Worm (Caenorhabditis elegans): ENCODE measurements around the gene sars-2.

- TF ChIP-seq hlh-15 (tag; optimal IDR thresholded peaks at IDR 0.05) (no peak), hlh-13 (GFP tag; optimal IDR thresholded peaks at IDR 0.05) (no peak), F13H6.1 (tag; optimal IDR thresholded peaks at IDR 0.05) (no peak), ceh-30 (tag; optimal IDR thresholded peaks at IDR 0.05) (no peak), elt-2 (tag; optimal IDR thresholded peaks at IDR 0.05) (no peak), hlh-6 (tag; optimal IDR thresholded peaks at IDR 0.05) (no peak), ceh-24 (tag; optimal IDR thresholded peaks at IDR 0.05) (no peak), ceh-18 (tag; optimal IDR thresholded peaks at IDR 0.05) (no peak), ztf-16 (tag; optimal IDR thresholded peaks at IDR 0.05) (no peak), fkh-10 (GFP tag; optimal IDR thresholded peaks at IDR 0.05) (no peak), pha-4 (tag; optimal IDR thresholded peaks at IDR 0.05) (no peak), tbx-7 (tag; optimal IDR thresholded peaks at IDR 0.05) (no peak), ceh-22 (tag; optimal IDR thresholded peaks at IDR 0.05) (no peak), ama-1 (optimal IDR thresholded peaks at IDR 0.05) (no peak)
Observed at ce11 chrIV:4393488-4393887, 36.1 kb downstream of the sars-2 start.
